Fruit fly (Drosophila melanogaster): ENCODE results near the gene Zpr1.

- TF ChIP-seq N (GFP tag; optimal IDR thresholded peaks at IDR 0.05): no peak
- peak; percentile 3 for TF ChIP-seq fru (GFP tag; optimal IDR thresholded peaks at IDR 0.05)
- no peak for TF ChIP-seq Dif (GFP tag; optimal IDR thresholded peaks at IDR 0.05; ENCODE audit: partially characterized antibody)
- no peak for TF ChIP-seq CG32264 (GFP tag; optimal IDR thresholded peaks at IDR 0.05)
- peak; percentile 3 for TF ChIP-seq Hr83 (GFP tag; optimal IDR thresholded peaks at IDR 0.05; ENCODE audit: poor library complexity, severe bottlenecking)
- TF ChIP-seq h (GFP tag; optimal IDR thresholded peaks at IDR 0.05): no peak
- TF ChIP-seq tai (GFP tag; optimal IDR thresholded peaks at IDR 0.05): no peak
- TF ChIP-seq brk (GFP tag; optimal IDR thresholded peaks at IDR 0.05): no peak
- no peak for TF ChIP-seq br (GFP tag; optimal IDR thresholded peaks at IDR 0.05)
- TF ChIP-seq Hr78 (GFP tag; optimal IDR thresholded peaks at IDR 0.05): no peak
- TF ChIP-seq dmrt93B (GFP tag; optimal IDR thresholded peaks at IDR 0.05): no peak
- no peak for TF ChIP-seq Vsx2 (GFP tag; optimal IDR thresholded peaks at IDR 0.05; ENCODE audit: partially characterized antibody)
- no peak for TF ChIP-seq jim (GFP tag; optimal IDR thresholded peaks at IDR 0.05)
- TF ChIP-seq ey (GFP tag; optimal IDR thresholded peaks at IDR 0.05): no peak
Measured at dm6 chrX:9163110-9163509, 1.2 kb upstream of the Zpr1 start, which contains the start of gene mei-P26.

Measured in whole organism, wandering third instar larva.